Worm (Caenorhabditis elegans) whole organism, L4 larva: ENCODE measurements around the gene pha-1.
A peak's percentile ranks its signal among the peaks of the same experiment; 100 is the strongest.

Experiments used
- F26F4.8 ChIP-seq: fragments of 200-800 bp; sonication (Bioruptor generic); conservative IDR thresholded peaks from 2 replicates; pipeline ENCODE4 v1.3.6; 2022; ENCODE audit warnings: missing genetic modification characterization, missing compliant biosample characterization
- R02D3.7 ChIP-seq: fragments of 150-350 bp; sonication (generic microtip); optimal IDR thresholded peaks from 3 replicates; lab custom pipeline; 2014; ENCODE audit warnings: missing biosample characterization, missing genetic modification characterization
- T20F7.1 ChIP-seq: fragments of 200-800 bp; sonication (Bioruptor generic); optimal IDR thresholded peaks from 2 replicates; lab custom pipeline; 2018; ENCODE audit warnings: mild to moderate bottlenecking, missing genetic modification characterization, missing compliant biosample characterization
- Y105C5A.15 ChIP-seq: fragments of 200-800 bp; sonication (Bioruptor generic); IDR thresholded peaks from 2 replicates; pipeline ENCODE4 v1.3.6; 2022; ENCODE audit warnings: missing genetic modification characterization, missing compliant biosample characterization
- Y48G9A.11 ChIP-seq: fragments of 200-800 bp; sonication (Bioruptor generic); IDR thresholded peaks from 2 replicates; pipeline ENCODE4 v1.3.6; 2022; ENCODE audit warnings: missing genetic modification reagents, missing genetic modification characterization, missing compliant biosample characterization
- Y5F2A.4 ChIP-seq: fragments of 200-800 bp; sonication (Bioruptor generic); optimal IDR thresholded peaks from 2 replicates; lab custom pipeline; 2018; ENCODE audit warnings: mild to moderate bottlenecking, missing genetic modification characterization, missing compliant biosample characterization
- Y75B8A.6 ChIP-seq: fragments of 200-800 bp; sonication (Bioruptor generic); IDR thresholded peaks from 2 replicates; pipeline ENCODE4 v1.3.6; 2022; ENCODE audit warnings: missing genetic modification reagents, missing genetic modification characterization, missing compliant biosample characterization
- ZK546.5 ChIP-seq, 2 experiments: sonication (generic microtip); optimal IDR thresholded peaks; 2 replicates each; lab custom pipeline; 2017; ENCODE audit warnings: missing biosample characterization in 2 of 2, missing genetic modification characterization in 2 of 2
- aha-1 ChIP-seq: fragments of 150-350 bp; peaks from one replicate; lab custom pipeline; 2014; ENCODE audit warnings: missing biosample characterization, missing genetic modification characterization
- arid-1 ChIP-seq: fragments of 200-800 bp; sonication (Bioruptor generic); conservative IDR thresholded peaks from 2 replicates; pipeline ENCODE4 v1.3.6; 2022; ENCODE audit warnings: missing genetic modification reagents, missing genetic modification characterization, missing compliant biosample characterization
- attf-4 ChIP-seq: sonication (generic microtip); optimal IDR thresholded peaks from 3 replicates; lab custom pipeline; 2017; ENCODE audit warnings: missing biosample characterization, missing genetic modification characterization
- ceh-28 ChIP-seq: fragments of 150-350 bp; optimal IDR thresholded peaks from 2 replicates; lab custom pipeline; 2014; ENCODE audit warnings: missing biosample characterization, missing genetic modification reagents, missing genetic modification characterization
- ceh-32 ChIP-seq: sonication (generic microtip); optimal IDR thresholded peaks from 2 replicates; lab custom pipeline; 2016; ENCODE audit warnings: mild to moderate bottlenecking, missing genetic modification characterization, missing compliant biosample characterization; ENCODE audit not compliant: poor library complexity
- ctbp-1 ChIP-seq: fragments of 200-800 bp; sonication (Bioruptor generic); IDR thresholded peaks from 2 replicates; pipeline ENCODE4 v1.3.6; 2022; ENCODE audit warnings: missing genetic modification reagents, missing genetic modification characterization, missing compliant biosample characterization
- daf-16 ChIP-seq, 3 experiments: sonication (generic microtip); optimal IDR thresholded peaks; 2 replicates each; lab custom pipeline; 2016 to 2017; ENCODE audit warnings: missing genetic modification characterization in 3 of 3, missing genetic modification reagents in 3 of 3, mild to moderate bottlenecking in 2 of 3, missing compliant biosample characterization in 2 of 3, missing biosample characterization in 1 of 3, moderate library complexity in 1 of 3
- daf-19 ChIP-seq: fragments of 200-800 bp; sonication (Bioruptor generic); conservative IDR thresholded peaks from 2 replicates; pipeline ENCODE4 v1.3.6; 2022; ENCODE audit warnings: missing genetic modification characterization, missing compliant biosample characterization
- dmd-6 ChIP-seq: fragments of 200-800 bp; sonication (Bioruptor generic); IDR thresholded peaks from 2 replicates; pipeline ENCODE4 v1.3.6; 2022; ENCODE audit warnings: missing genetic modification reagents, missing genetic modification characterization, missing compliant biosample characterization
- dmd-9 ChIP-seq: fragments of 200-800 bp; sonication (Bioruptor generic); IDR thresholded peaks from 2 replicates; pipeline ENCODE4 v1.3.6; 2022; ENCODE audit warnings: missing genetic modification reagents, missing genetic modification characterization, missing compliant biosample characterization
- dpl-1 ChIP-seq: fragments of 150-350 bp; optimal IDR thresholded peaks from 2 replicates; lab custom pipeline; 2014; ENCODE audit warnings: missing biosample characterization, missing genetic modification reagents, missing genetic modification characterization
- dve-1 ChIP-seq: sonication (generic microtip); optimal IDR thresholded peaks from 2 replicates; lab custom pipeline; 2017; ENCODE audit warnings: antibody characterized with exemption, mild to moderate bottlenecking, missing genetic modification characterization, missing compliant biosample characterization; ENCODE audit not compliant: insufficient read depth
- egl-43 ChIP-seq: fragments of 200-800 bp; sonication (Bioruptor generic); IDR thresholded peaks from 2 replicates; pipeline ENCODE4 v1.3.6; 2022; ENCODE audit warnings: missing genetic modification reagents, missing genetic modification characterization, missing compliant biosample characterization
- hlh-11 ChIP-seq: fragments of 200-800 bp; sonication (Bioruptor generic); optimal IDR thresholded peaks from 2 replicates; lab custom pipeline; 2018; ENCODE audit warnings: mild to moderate bottlenecking, missing genetic modification characterization, missing compliant biosample characterization
- hmg-1.1 ChIP-seq: fragments of 200-800 bp; sonication (Bioruptor generic); IDR thresholded peaks from 2 replicates; pipeline ENCODE4 v1.3.6; 2022; ENCODE audit warnings: missing genetic modification reagents, missing genetic modification characterization, missing compliant biosample characterization
- lim-7 ChIP-seq: fragments of 200-800 bp; sonication (Bioruptor generic); IDR thresholded peaks from 2 replicates; pipeline ENCODE4 v1.3.6; 2022; ENCODE audit warnings: missing genetic modification characterization, missing compliant biosample characterization
- lin-15B ChIP-seq: fragments of 150-350 bp; sonication (generic microtip); optimal IDR thresholded peaks from 3 replicates; lab custom pipeline; 2014; ENCODE audit warnings: missing biosample characterization, missing genetic modification characterization
- lin-38 ChIP-seq: fragments of 200-800 bp; sonication (Bioruptor generic); IDR thresholded peaks from 2 replicates; pipeline ENCODE4 v1.3.6; 2022; ENCODE audit warnings: missing genetic modification reagents, missing genetic modification characterization, missing compliant biosample characterization
- lsy-2 ChIP-seq, 2 experiments: fragments of 150-350 bp in 1 of 2; sonication (generic microtip) in 1 of 2; optimal IDR thresholded peaks; 2 replicates each; lab custom pipeline; 2014 to 2017; ENCODE audit warnings: missing biosample characterization in 2 of 2, missing genetic modification characterization in 2 of 2
- mep-1 ChIP-seq: fragments of 150-350 bp; sonication (generic microtip); optimal IDR thresholded peaks from 3 replicates; lab custom pipeline; 2014; ENCODE audit warnings: missing biosample characterization, missing genetic modification characterization
- mxl-2 ChIP-seq: fragments of 200-800 bp; sonication (Bioruptor generic); conservative IDR thresholded peaks from 2 replicates; pipeline ENCODE4 v1.3.6; 2022; ENCODE audit warnings: missing genetic modification reagents, missing genetic modification characterization, missing compliant biosample characterization
- nhr-102 ChIP-seq: sonication (generic microtip); optimal IDR thresholded peaks from 2 replicates; lab custom pipeline; 2016; ENCODE audit warnings: mild to moderate bottlenecking, missing genetic modification characterization, moderate library complexity, missing compliant biosample characterization
- nhr-25 ChIP-seq: sonication (generic microtip); optimal IDR thresholded peaks from 2 replicates; lab custom pipeline; 2017; ENCODE audit warnings: missing genetic modification characterization, mild to moderate bottlenecking, missing compliant biosample characterization, antibody characterized with exemption, moderate library complexity, borderline replicate concordance; ENCODE audit not compliant: insufficient read depth
- nhr-28 ChIP-seq: fragments of 150-350 bp; optimal IDR thresholded peaks from 2 replicates; lab custom pipeline; 2014; ENCODE audit warnings: missing biosample characterization, missing genetic modification characterization
- nhr-41 ChIP-seq: fragments of 200-800 bp; sonication (Bioruptor generic); IDR thresholded peaks from 2 replicates; pipeline ENCODE4 v1.3.6; 2022; ENCODE audit warnings: missing genetic modification reagents, missing genetic modification characterization, missing compliant biosample characterization
- nhr-42 ChIP-seq: fragments of 200-800 bp; sonication (Bioruptor generic); IDR thresholded peaks from 2 replicates; pipeline ENCODE4 v1.3.6; 2022; ENCODE audit warnings: missing genetic modification characterization, missing compliant biosample characterization
- nhr-77 ChIP-seq: fragments of 150-350 bp; optimal IDR thresholded peaks from 2 replicates; lab custom pipeline; 2014; ENCODE audit warnings: missing biosample characterization, missing genetic modification characterization
- set-16 ChIP-seq: fragments of 200-800 bp; sonication (Bioruptor generic); IDR thresholded peaks from 2 replicates; pipeline ENCODE4 v1.3.6; 2022; ENCODE audit warnings: missing genetic modification reagents, missing genetic modification characterization, missing compliant biosample characterization
- tag-97 ChIP-seq: fragments of 200-800 bp; sonication (Bioruptor generic); IDR thresholded peaks from 2 replicates; pipeline ENCODE4 v1.3.6; 2022; ENCODE audit warnings: missing genetic modification characterization, missing compliant biosample characterization
- unc-62 ChIP-seq, 3 experiments: fragments of 150-350 bp in 1 of 3; sonication (generic microtip); optimal IDR thresholded peaks in 2 of 3; peaks in 1 of 3; 1 replicate in 1 of 3; 2 replicates in 2 of 3; lab custom pipeline; 2014 to 2017; ENCODE audit warnings: missing biosample characterization in 3 of 3, missing genetic modification characterization in 3 of 3, missing genetic modification reagents in 3 of 3, missing genotype in 1 of 3
- vab-7 ChIP-seq: fragments of 200-800 bp; sonication (Bioruptor generic); IDR thresholded peaks from 2 replicates; pipeline ENCODE4 v1.3.6; 2022; ENCODE audit warnings: missing genetic modification reagents, missing genetic modification characterization, missing compliant biosample characterization
- zag-1 ChIP-seq: fragments of 150-350 bp; optimal IDR thresholded peaks from 2 replicates; lab custom pipeline; 2014; ENCODE audit warnings: missing biosample characterization, missing genetic modification characterization
- zip-2 ChIP-seq: fragments of 150-350 bp; optimal IDR thresholded peaks from 2 replicates; lab custom pipeline; 2014; ENCODE audit warnings: missing biosample characterization, missing genetic modification characterization

pha-1 gene

DNA sequence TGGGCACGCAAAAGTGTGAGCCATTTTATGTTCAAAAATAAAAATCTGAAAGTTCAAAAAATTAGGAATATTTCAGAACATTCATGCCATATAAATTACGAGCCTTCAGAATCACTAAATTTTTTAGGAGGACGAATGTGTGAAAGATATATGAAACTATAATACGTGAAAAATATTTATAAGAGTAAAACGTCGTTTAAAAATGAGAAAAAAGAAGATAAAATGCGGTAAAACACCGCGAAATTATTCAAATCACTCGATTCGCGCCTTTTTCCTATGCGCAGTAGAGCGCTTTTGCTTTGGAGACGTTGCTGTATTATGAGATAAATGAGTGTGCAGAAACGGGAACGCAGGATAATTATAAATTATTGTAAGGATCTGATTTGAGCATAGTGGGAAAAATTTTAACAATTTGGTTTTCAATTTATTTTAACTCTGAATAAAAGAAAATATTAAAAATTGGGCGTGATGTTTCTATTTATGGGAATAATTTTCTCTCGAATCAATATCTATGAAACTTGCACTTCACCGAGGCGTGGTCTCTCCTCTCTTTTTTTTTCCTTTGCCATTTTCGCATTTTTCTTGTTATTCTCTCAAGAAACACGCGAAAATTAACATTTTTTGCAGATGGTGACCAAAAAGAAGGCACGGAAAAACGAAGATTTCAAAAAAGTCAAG lies 12.3 kb upstream of the pha-1 start, which contains the start of the genes sup-35 and Y48A6C.4 (continued):
- TF ChIP-seq unc-62 (GFP tag; optimal IDR thresholded peaks at IDR 0.05 in 1 of 2; lab: Kevin White, UChicago) (peak in 1 of 2 experiments; percentile 47), unc-62 (tag; optimal IDR thresholded peaks at IDR 0.05; lab: Kevin White, UChicago) (no peak), dmd-9 (GFP tag; lab: Robert Waterston, UW) (0 out of 2 replicates have a peak, but pooled peaks have one; percentile 5), T20F7.1 (GFP tag; lab: Kevin White, UChicago) (peak; percentile 79), lsy-2 (tag; optimal IDR thresholded peaks at IDR 0.05; lab: Kevin White, UChicago) (peak in 1 of 2 experiments; percentile 87), arid-1 (GFP tag; lab: Robert Waterston, UW) (0 out of 2 replicates have a peak, but pooled peaks have one; percentile 43), daf-16 (GFP tag; optimal IDR thresholded peaks at IDR 0.05; lab: Kevin White, UChicago) (peak in 1 of 2 experiments; percentile 14), daf-16 (tag; optimal IDR thresholded peaks at IDR 0.05; lab: Kevin White, UChicago) (peak; percentile 21), mep-1 (tag; lab: Kevin White, UChicago) (peak; percentile 78), hlh-11 (tag; lab: Kevin White, UChicago) (peak; percentile 47), attf-4 (tag; lab: Kevin White, UChicago) (no peak), dve-1 (tag; lab: Kevin White, UChicago) (peak; percentile 66), Y75B8A.6 (GFP tag; lab: Robert Waterston, UW) (no peak), egl-43 (GFP tag; lab: Robert Waterston, UW) (no peak), lin-15B (tag; lab: Kevin White, UChicago) (peak; percentile 58), lin-38 (GFP tag; lab: Robert Waterston, UW) (peak; percentile 95)

DNA sequence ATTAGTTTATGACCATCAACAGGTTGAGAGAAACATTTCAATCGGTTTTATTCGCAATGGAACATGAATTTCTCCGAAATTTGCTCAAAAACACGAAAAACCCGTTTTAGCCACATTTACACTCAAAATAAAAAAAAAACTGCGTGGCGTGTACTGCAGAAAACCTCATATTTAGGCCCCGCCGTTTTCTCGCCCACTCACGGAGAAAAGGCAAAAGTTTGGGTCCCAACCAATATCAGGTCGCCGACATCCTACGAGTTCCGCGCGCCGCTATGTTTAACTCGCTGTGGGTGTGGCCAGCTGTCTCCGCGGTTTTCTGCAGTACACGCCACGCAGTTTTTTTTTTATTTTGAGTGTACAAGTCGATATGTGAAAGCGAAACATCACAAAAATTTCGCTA lies 7.7 kb upstream of the pha-1 start:
- TF ChIP-seq lim-7 (GFP tag; lab: Robert Waterston, UW) (no peak), vab-7 (0 out of 2 replicates have a peak, but pooled peaks have one; percentile 19), nhr-77 (tag; lab: Kevin White, UChicago) (no peak), lin-38 (GFP tag; lab: Robert Waterston, UW) (peak; percentile 49), set-16 (GFP tag; lab: Robert Waterston, UW) (0 out of 2 replicates have a peak, but pooled peaks have one; percentile 15), Y48G9A.11 (GFP tag; lab: Robert Waterston, UW) (0 out of 2 replicates have a peak, but pooled peaks have one; percentile 18), F26F4.8 (GFP tag; lab: Robert Waterston, UW) (no peak)
- TF ChIP-seq, all 104 proteins: peak for 4

DNA sequence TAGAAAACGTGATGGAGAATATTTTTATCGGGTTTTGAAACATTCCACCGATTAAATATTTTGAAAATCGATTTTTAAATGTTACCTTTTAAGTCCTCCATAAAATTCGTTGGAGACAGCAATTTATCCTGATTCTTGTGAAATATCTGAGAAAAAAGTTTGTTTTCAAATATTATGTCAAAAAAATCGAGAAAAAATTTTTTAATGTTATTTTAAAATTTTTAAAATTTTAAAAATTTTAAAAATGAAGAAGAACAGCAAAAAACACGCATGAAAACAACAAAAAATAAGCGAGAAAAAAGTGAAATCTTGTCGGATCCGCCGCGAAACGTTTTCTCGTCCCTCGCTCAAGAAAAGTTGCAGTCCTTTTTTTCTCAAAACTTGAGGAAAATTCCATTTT lies 4.0 kb upstream of the pha-1 start, which contains the start of gene Y48A6C.8:
Gene Y48A6C.8 (minus strand): TSS at position 101 of the 400 bp plus-strand sequence.
- TF ChIP-seq F26F4.8 (GFP tag; lab: Robert Waterston, UW): no peak
- no peak for TF ChIP-seq zag-1 (tag; lab: Kevin White, UChicago)

DNA sequence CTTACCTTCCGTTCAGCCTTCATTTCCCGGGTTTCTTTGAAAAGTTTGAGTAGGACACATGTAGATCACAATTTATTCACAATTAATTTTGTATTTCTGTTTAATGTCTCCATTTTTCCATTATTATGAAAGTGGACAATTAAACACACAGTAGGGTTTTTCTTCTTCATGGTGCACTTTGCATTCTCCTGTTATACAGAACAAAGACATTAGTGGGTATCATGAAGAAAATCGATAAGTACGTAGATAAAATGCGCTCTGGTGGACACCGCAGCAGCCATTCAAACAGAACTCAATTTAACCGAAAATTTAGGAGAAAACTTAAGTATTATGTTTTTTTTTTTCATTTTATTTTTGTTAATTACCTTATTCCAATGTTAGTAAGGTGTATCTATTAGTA lies 2.2 kb upstream of the pha-1 start:
- TF ChIP-seq ctbp-1 (GFP tag; lab: Robert Waterston, UW) (no peak), aha-1 (peak; percentile 61), ceh-28 (tag; lab: Kevin White, UChicago) (peak; percentile 0)

DNA sequence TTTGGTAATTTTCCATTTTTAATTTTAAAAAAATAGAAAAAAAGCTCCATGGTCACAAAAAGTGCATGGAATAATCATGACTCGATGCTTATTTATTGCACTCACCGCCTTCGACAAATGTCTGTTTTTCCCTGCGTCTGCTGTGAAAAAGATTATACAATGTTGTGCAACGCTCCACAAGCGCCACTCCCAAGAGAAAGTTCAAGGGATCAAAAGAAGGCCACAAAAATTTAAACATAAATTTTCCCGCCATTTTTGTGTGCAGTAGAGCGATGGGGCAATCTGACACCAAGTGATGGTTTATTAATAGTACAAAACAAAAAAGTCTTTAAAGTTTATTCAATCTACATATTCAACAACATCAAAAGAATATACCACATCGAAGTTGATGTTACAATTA lies 7.3 kb downstream of the pha-1 start, which contains the start of gene fbxa-128:
Gene fbxa-128 (minus strand): TSS at position 192 of the 400 bp plus-strand sequence.
- TF ChIP-seq dpl-1 (GFP tag; lab: Kevin White, UChicago): peak; percentile 69
- TF ChIP-seq Y105C5A.15 (GFP tag; lab: Robert Waterston, UW): no peak
- no peak for TF ChIP-seq ZK546.5 (tag; optimal IDR thresholded peaks at IDR 0.05; lab: Kevin White, UChicago)
- no peak for TF ChIP-seq nhr-42 (GFP tag; lab: Robert Waterston, UW)
- peak; percentile 30; the same call in 1 of the 2 replicates for TF ChIP-seq hmg-1.1 (GFP tag; lab: Robert Waterston, UW)
- TF ChIP-seq ceh-32 (tag; lab: Kevin White, UChicago): no peak
- peak; percentile 88 for TF ChIP-seq zip-2
- TF ChIP-seq R02D3.7: no peak
- TF ChIP-seq nhr-102: no peak
- no peak for TF ChIP-seq nhr-41
- TF ChIP-seq tag-97 (GFP tag; lab: Robert Waterston, UW): no peak
- no peak for TF ChIP-seq mxl-2
- peak; percentile 46 for TF ChIP-seq nhr-28 (tag; lab: Kevin White, UChicago)
- TF ChIP-seq Y5F2A.4: no peak
- no peak for TF ChIP-seq nhr-25 (tag; lab: Kevin White, UChicago)
- TF ChIP-seq dmd-6 (GFP tag; lab: Robert Waterston, UW): 0 out of 2 replicates have a peak, but pooled peaks have one; percentile 31
- TF ChIP-seq daf-19 (GFP tag; lab: Robert Waterston, UW): no peak
